Worm (Caenorhabditis elegans): ENCODE results near the gene srh-159.

The srh-159 gene

ce11 chrV:17182045-17182444 is at the start of gene srh-159:
Gene srh-159, plus strand, starts transcription at chrV:17182345.
- TF ChIP-seq ets-4 (GFP tag; optimal IDR thresholded peaks at IDR 0.05): no peak
- no peak for TF ChIP-seq nhr-27 (tag; optimal IDR thresholded peaks at IDR 0.05)
- TF ChIP-seq madf-10 (tag; optimal IDR thresholded peaks at IDR 0.05): no peak
- no peak for TF ChIP-seq ztf-26 (tag; optimal IDR thresholded peaks at IDR 0.05)
- no peak for TF ChIP-seq ama-1 (optimal IDR thresholded peaks at IDR 0.05)
- no peak for TF ChIP-seq ama-1 (GFP tag; optimal IDR thresholded peaks at IDR 0.05)
- TF ChIP-seq fkh-3 (tag; optimal IDR thresholded peaks at IDR 0.05): no peak
- TF ChIP-seq mel-28 (tag; optimal IDR thresholded peaks at IDR 0.05; ENCODE audit: borderline replicate concordance): no peak
- TF ChIP-seq tlf-1 (GFP tag; optimal IDR thresholded peaks at IDR 0.05): no peak
- no peak for TF ChIP-seq aptf-3 (GFP tag; IDR thresholded peaks at IDR 0.05)
- TF ChIP-seq F10E7.11 (tag; optimal IDR thresholded peaks at IDR 0.05): no peak
- no peak for TF ChIP-seq let-607 (tag; optimal IDR thresholded peaks at IDR 0.05)
- no peak for TF ChIP-seq pbrm-1 (GFP tag; IDR thresholded peaks at IDR 0.05)
- TF ChIP-seq aptf-2 (GFP tag; conservative IDR thresholded peaks at IDR 0.05): no peak

ce11 chrV:17151292-17151691 is 30.9 kb upstream of the srh-159 start:
- TF ChIP-seq zfh-2 (GFP tag; conservative IDR thresholded peaks at IDR 0.05) (peak; percentile 53), F55B11.4 (tag; optimal IDR thresholded peaks at IDR 0.05; ENCODE audit: borderline replicate concordance, insufficient read depth) (no peak), hsf-1 (GFP tag; IDR thresholded peaks at IDR 0.05) (no peak), akir-1 (GFP tag; optimal IDR thresholded peaks at IDR 0.05) (no peak), tlf-1 (GFP tag; optimal IDR thresholded peaks at IDR 0.05) (no peak), cebp-2 (GFP tag; IDR thresholded peaks at IDR 0.05) (0 out of 2 replicates have a peak, but pooled peaks have one; percentile 19)

- no peak for TF ChIP-seq sptf-2 (GFP tag; optimal IDR thresholded peaks at IDR 0.05)
Measured at ce11 chrV:17154944-17155343, 27.2 kb upstream of the srh-159 start.

- TF ChIP-seq snpc-4 (GFP tag; optimal IDR thresholded peaks at IDR 0.05) (no peak), snpc-4 (tag; optimal IDR thresholded peaks at IDR 0.05) (peak in 1 of 4 experiments; percentile 45), athp-1 (tag; optimal IDR thresholded peaks at IDR 0.05) (no peak), hmg-1.2 (GFP tag; IDR thresholded peaks at IDR 0.05) (peak; percentile 96)
Measured at ce11 chrV:17155384-17155858, 26.7 kb upstream of the srh-159 start, which contains the start of gene F40D4.17. Gene F40D4.17, minus strand, starts transcription at chrV:17155434.

- TF ChIP-seq Y67H2A.10 (GFP tag; conservative IDR thresholded peaks at IDR 0.05): no peak
- TF ChIP-seq C06A6.2 (GFP tag; conservative IDR thresholded peaks at IDR 0.05): no peak
- no peak for TF ChIP-seq nfya-2 (GFP tag; IDR thresholded peaks at IDR 0.05)
- no peak for TF ChIP-seq hmg-1.2 (GFP tag; IDR thresholded peaks at IDR 0.05)
- no peak for TF ChIP-seq hlh-26 (GFP tag; conservative IDR thresholded peaks at IDR 0.05)
- TF ChIP-seq pbrm-1 (GFP tag; IDR thresholded peaks at IDR 0.05): no peak
- no peak for TF ChIP-seq atf-7 (tag; optimal IDR thresholded peaks at IDR 0.05)
- TF ChIP-seq xnd-1 (tag; optimal IDR thresholded peaks at IDR 0.05): no peak
- no peak for TF ChIP-seq lin-40 (tag; optimal IDR thresholded peaks at IDR 0.05)
- no peak for TF ChIP-seq tbp1 (GFP tag; optimal IDR thresholded peaks at IDR 0.05)
- TF ChIP-seq cebp-2 (GFP tag; IDR thresholded peaks at IDR 0.05): no peak
- no peak for TF ChIP-seq madf-10 (tag; optimal IDR thresholded peaks at IDR 0.05)
- TF ChIP-seq ceh-91 (GFP tag; IDR thresholded peaks at IDR 0.05): no peak
- no peak for TF ChIP-seq Y53G8AR.9 (GFP tag; conservative IDR thresholded peaks at IDR 0.05)
Measured at ce11 chrV:17157154-17157553, 25.0 kb upstream of the srh-159 start, which contains the start of gene F40D4.13. Gene F40D4.13, minus strand, starts transcription at chrV:17157254.

Measured in whole organism, young adult.